Worm (Caenorhabditis elegans) whole organism, L3 larva: ENCODE measurements around the gene Y61A9LA.10.

Source experiments
- ceh-82 ChIP-seq: fragments of 150-350 bp; optimal IDR thresholded peaks from 2 replicates; lab custom pipeline; 2014; ENCODE audit warnings: missing biosample characterization, missing genetic modification characterization
- lin-15B ChIP-seq: fragments of 150-350 bp; optimal IDR thresholded peaks from 2 replicates; lab custom pipeline; 2014; ENCODE audit warnings: missing biosample characterization, missing genetic modification characterization
- nhr-237 ChIP-seq: fragments of 150-350 bp; optimal IDR thresholded peaks from 2 replicates; lab custom pipeline; 2014; ENCODE audit warnings: missing biosample characterization, missing genetic modification characterization

ce11 chrV:4606828-4607227 is 8.8 kb downstream of the Y61A9LA.10 start, which contains the start of gene txt-6:
- no peak for TF ChIP-seq ceh-82 (tag; lab: Kevin White, UChicago)
- TF ChIP-seq nhr-237 (tag; lab: Kevin White, UChicago): no peak
- TF ChIP-seq lin-15B (tag; lab: Kevin White, UChicago): no peak
